Fruit fly (Drosophila melanogaster) whole organism, embryonic: ENCODE data around the gene Rpn9.

ENCODE experiments used
- CG11085 ChIP-seq: fragments of 200-800 bp; sonication (Bioruptor generic); IDR thresholded peaks from 2 replicates; pipeline ENCODE4 v1.3.6; 2022; ENCODE audit warnings: missing biosample characterization, missing genetic modification characterization
- CG11504 ChIP-seq: fragments of 200-800 bp; sonication (Bioruptor generic); optimal IDR thresholded peaks from 3 replicates; lab custom pipeline; 2019; ENCODE audit warnings: missing biosample characterization, mild to moderate bottlenecking, missing genetic modification characterization, moderate library complexity
- CG12299 ChIP-seq: fragments of 200-800 bp; sonication (Bioruptor generic); optimal IDR thresholded peaks from 2 replicates; lab custom pipeline; 2018; ENCODE audit warnings: missing biosample characterization, mild to moderate bottlenecking, missing genetic modification characterization
- CG13296 ChIP-seq: fragments of 200-800 bp; sonication (Bioruptor generic); optimal IDR thresholded peaks from 3 replicates; lab custom pipeline; 2018; ENCODE audit warnings: missing biosample characterization, mild to moderate bottlenecking, missing genetic modification characterization
- CG15601 ChIP-seq: fragments of 200-800 bp; sonication (Bioruptor generic); optimal IDR thresholded peaks from 3 replicates; lab custom pipeline; 2019; ENCODE audit warnings: missing biosample characterization, mild to moderate bottlenecking, missing genetic modification characterization, moderate library complexity
- CG17328 ChIP-seq: fragments of 200-800 bp; sonication (Bioruptor generic); IDR thresholded peaks from 2 replicates; pipeline ENCODE4 v1.3.6; 2022; ENCODE audit warnings: missing biosample characterization, missing genetic modification characterization
- CG17802 ChIP-seq: fragments of 200-800 bp; sonication (Bioruptor generic); optimal IDR thresholded peaks from 2 replicates; lab custom pipeline; 2018; ENCODE audit warnings: missing biosample characterization, mild to moderate bottlenecking, missing genetic modification characterization, moderate library complexity
- CG1792 ChIP-seq: fragments of 200-800 bp; sonication (Bioruptor generic); optimal IDR thresholded peaks from 2 replicates; lab custom pipeline; 2016; ENCODE audit warnings: missing biosample characterization, missing genetic modification characterization
- CG2129 ChIP-seq: fragments of 200-800 bp; sonication (Bioruptor generic); IDR thresholded peaks from 2 replicates; pipeline ENCODE4 v1.3.6; 2022; ENCODE audit warnings: missing biosample characterization, missing genetic modification characterization; ENCODE audit not compliant: partially characterized antibody
- CG2875 ChIP-seq: fragments of 200-800 bp; sonication (Bioruptor generic); optimal IDR thresholded peaks from 2 replicates; lab custom pipeline; 2017; ENCODE audit warnings: missing biosample characterization, mild to moderate bottlenecking, missing genetic modification characterization, missing genetic modification reagents
- CG2889 ChIP-seq: fragments of 200-800 bp; sonication (Bioruptor generic); IDR thresholded peaks from 3 replicates; pipeline ENCODE4 v1.3.6; 2022; ENCODE audit warnings: missing biosample characterization, missing genetic modification characterization
- CG31224 ChIP-seq: fragments of 200-800 bp; sonication (Bioruptor generic); IDR thresholded peaks from 2 replicates; pipeline ENCODE4 v1.3.6; 2022; ENCODE audit warnings: missing biosample characterization, missing genetic modification characterization
- CG32772 ChIP-seq: fragments of 200-800 bp; sonication (Bioruptor generic); IDR thresholded peaks from 2 replicates; pipeline ENCODE4 v1.3.6; 2022; ENCODE audit warnings: missing biosample characterization, missing genetic modification characterization
- CG3281 ChIP-seq: fragments of 200-800 bp; sonication (Bioruptor generic); optimal IDR thresholded peaks from 3 replicates; lab custom pipeline; 2017; ENCODE audit warnings: missing biosample characterization, mild to moderate bottlenecking, missing genetic modification characterization
- CG3407 ChIP-seq: fragments of 200-800 bp; sonication (Bioruptor generic); optimal IDR thresholded peaks from 2 replicates; lab custom pipeline; 2018; ENCODE audit warnings: missing biosample characterization, mild to moderate bottlenecking, missing genetic modification characterization
- CG34224 ChIP-seq: fragments of 200-800 bp; sonication (Bioruptor generic); IDR thresholded peaks from 3 replicates; pipeline ENCODE4 v1.3.6; 2022; ENCODE audit warnings: missing biosample characterization, missing genetic modification characterization; ENCODE audit not compliant: partially characterized antibody
- CG7786 ChIP-seq: fragments of 200-800 bp; sonication (Bioruptor generic); optimal IDR thresholded peaks from 2 replicates; lab custom pipeline; 2016; ENCODE audit warnings: missing biosample characterization, missing genetic modification characterization
- CG7928 ChIP-seq: fragments of 200-800 bp; sonication (Bioruptor generic); optimal IDR thresholded peaks from 2 replicates; lab custom pipeline; 2017; ENCODE audit warnings: missing biosample characterization, mild to moderate bottlenecking, missing genetic modification characterization
- CG7987 ChIP-seq: fragments of 200-800 bp; sonication (Bioruptor generic); optimal IDR thresholded peaks from 2 replicates; lab custom pipeline; 2018; ENCODE audit warnings: missing biosample characterization, mild to moderate bottlenecking, missing genetic modification characterization, moderate library complexity
- CG8089 ChIP-seq: fragments of 200-800 bp; sonication (Bioruptor generic); optimal IDR thresholded peaks from 3 replicates; lab custom pipeline; 2016; ENCODE audit warnings: missing biosample characterization, missing genetic modification characterization
- CG9215 ChIP-seq: fragments of 200-800 bp; sonication (Bioruptor generic); IDR thresholded peaks from 2 replicates; pipeline ENCODE4 v1.3.6; 2022; ENCODE audit warnings: missing biosample characterization, missing genetic modification characterization
- Doc2 ChIP-seq: fragments of 200-800 bp; sonication (Bioruptor generic); IDR thresholded peaks from 2 replicates; pipeline ENCODE4 v1.3.6; 2022; ENCODE audit warnings: missing biosample characterization, missing genetic modification characterization
- Eip74EF ChIP-seq, 2 experiments: fragments of 200-800 bp in 1 of 2; fragments of >200 bp in 1 of 2; sonication (Bioruptor generic) in 1 of 2; optimal IDR thresholded peaks; 2 replicates each; lab custom pipeline; 2017 to 2019; ENCODE audit warnings: missing biosample characterization in 2 of 2, missing genetic modification characterization in 2 of 2, mild to moderate bottlenecking in 1 of 2, moderate library complexity in 1 of 2
- Fer2 ChIP-seq: fragments of 200-800 bp; sonication (Bioruptor generic); optimal IDR thresholded peaks from 2 replicates; lab custom pipeline; 2018; ENCODE audit warnings: missing biosample characterization, mild to moderate bottlenecking, missing genetic modification characterization, moderate library complexity
- Fer3 ChIP-seq: fragments of 200-800 bp; sonication (Bioruptor generic); optimal IDR thresholded peaks from 2 replicates; lab custom pipeline; 2018; ENCODE audit warnings: missing biosample characterization, mild to moderate bottlenecking, missing genetic modification characterization, moderate library complexity
- Gsc ChIP-seq: fragments of 200-800 bp; sonication (Bioruptor generic); IDR thresholded peaks from 2 replicates; pipeline ENCODE4 v1.3.6; 2022; ENCODE audit warnings: missing biosample characterization, missing genetic modification characterization
- Gug ChIP-seq: fragments of 200-800 bp; sonication (Bioruptor generic); IDR thresholded peaks from 4 replicates; pipeline ENCODE4 v1.3.6; 2022; ENCODE audit warnings: missing biosample characterization, missing genetic modification characterization
- H2.0 ChIP-seq: fragments of 200-800 bp; sonication (Bioruptor generic); IDR thresholded peaks from 2 replicates; pipeline ENCODE4 v1.3.6; 2022; ENCODE audit warnings: missing biosample characterization, missing genetic modification characterization
- HmgD ChIP-seq: fragments of 200-800 bp; sonication (Bioruptor generic); optimal IDR thresholded peaks from 3 replicates; lab custom pipeline; 2016; ENCODE audit warnings: missing biosample characterization, missing genetic modification characterization
- NC2α ChIP-seq: fragments of 200-800 bp; sonication (Bioruptor generic); optimal IDR thresholded peaks from 2 replicates; lab custom pipeline; 2016; ENCODE audit warnings: missing biosample characterization, missing genetic modification characterization
- Oaz ChIP-seq: fragments of 200-800 bp; sonication (Bioruptor generic); IDR thresholded peaks from 2 replicates; pipeline ENCODE4 v1.3.6; 2022; ENCODE audit warnings: missing biosample characterization, missing genetic modification characterization
- Tbp ChIP-seq: fragments of >200 bp; optimal IDR thresholded peaks from 2 replicates; lab custom pipeline; 2018; ENCODE audit warnings: missing biosample characterization, missing genetic modification characterization
- YL-1 ChIP-seq: fragments of 200-800 bp; sonication (Bioruptor generic); optimal IDR thresholded peaks from 3 replicates; lab custom pipeline; 2017; ENCODE audit warnings: missing biosample characterization, mild to moderate bottlenecking, missing genetic modification characterization
- ap ChIP-seq: fragments of 200-800 bp; sonication (Bioruptor generic); IDR thresholded peaks from 2 replicates; pipeline ENCODE4 v1.3.6; 2022; ENCODE audit warnings: missing biosample characterization, missing genetic modification characterization
- bowl ChIP-seq: fragments of 200-800 bp; sonication (Bioruptor generic); IDR thresholded peaks from 2 replicates; pipeline ENCODE4 v1.3.6; 2022; ENCODE audit warnings: missing biosample characterization, missing genetic modification characterization
- chinmo ChIP-seq: fragments of 200-800 bp; sonication (Bioruptor generic); IDR thresholded peaks from 4 replicates; pipeline ENCODE4 v1.3.6; 2022; ENCODE audit warnings: missing biosample characterization, missing genetic modification characterization; ENCODE audit not compliant: partially characterized antibody
- cwo ChIP-seq: fragments of 200-800 bp; sonication (Bioruptor generic); optimal IDR thresholded peaks from 3 replicates; lab custom pipeline; 2017; ENCODE audit warnings: missing biosample characterization, missing genetic modification characterization, mild to moderate bottlenecking, moderate library complexity, missing genetic modification reagents
- fu2 ChIP-seq: fragments of 200-800 bp; sonication (Bioruptor generic); optimal IDR thresholded peaks from 2 replicates; lab custom pipeline; 2016; ENCODE audit warnings: missing biosample characterization, missing genetic modification characterization
- gem ChIP-seq: fragments of 200-800 bp; sonication (Bioruptor generic); optimal IDR thresholded peaks from 2 replicates; lab custom pipeline; 2019; ENCODE audit warnings: missing biosample characterization, mild to moderate bottlenecking, missing genetic modification characterization, moderate library complexity
- h ChIP-seq: fragments of >200 bp; optimal IDR thresholded peaks from 2 replicates; lab custom pipeline; 2017
- lmd ChIP-seq: fragments of 200-800 bp; sonication (Bioruptor generic); IDR thresholded peaks from 2 replicates; pipeline ENCODE4 v1.3.6; 2022; ENCODE audit warnings: missing biosample characterization, missing genetic modification characterization
- pita ChIP-seq: fragments of 200-800 bp; sonication (Bioruptor generic); optimal IDR thresholded peaks from 2 replicates; lab custom pipeline; 2017; ENCODE audit warnings: missing biosample characterization, mild to moderate bottlenecking, missing genetic modification characterization
- row ChIP-seq: fragments of 200-800 bp; sonication (Bioruptor generic); IDR thresholded peaks from 3 replicates; pipeline ENCODE4 v1.3.6; 2022; ENCODE audit warnings: missing biosample characterization, missing genetic modification characterization
- salm ChIP-seq: fragments of 200-800 bp; sonication (Bioruptor generic); optimal IDR thresholded peaks from 2 replicates; lab custom pipeline; 2018; ENCODE audit warnings: missing biosample characterization, mild to moderate bottlenecking, missing genetic modification characterization
- sc ChIP-seq, 3 experiments: fragments of >200 bp in 2 of 3; fragments of 200-800 bp in 1 of 3; sonication (Bioruptor generic) in 1 of 3; optimal IDR thresholded peaks; 2 replicates in 2 of 3; 3 replicates in 1 of 3; lab custom pipeline; 2017; ENCODE audit warnings: mild to moderate bottlenecking in 1 of 3, missing biosample characterization in 1 of 3, missing genetic modification characterization in 1 of 3, missing genetic modification reagents in 1 of 3
- slp2 ChIP-seq: fragments of 200-800 bp; sonication (Bioruptor generic); optimal IDR thresholded peaks from 2 replicates; lab custom pipeline; 2016; ENCODE audit warnings: missing biosample characterization, missing genetic modification characterization
- stc ChIP-seq: fragments of 200-800 bp; sonication (Bioruptor generic); IDR thresholded peaks from 2 replicates; pipeline ENCODE4 v1.3.6; 2022; ENCODE audit warnings: missing biosample characterization, missing genetic modification characterization
- tx ChIP-seq: fragments of 200-800 bp; sonication (Bioruptor generic); optimal IDR thresholded peaks from 2 replicates; lab custom pipeline; 2016; ENCODE audit warnings: missing biosample characterization, missing genetic modification characterization
- vvl ChIP-seq: fragments of 200-800 bp; sonication (Bioruptor generic); IDR thresholded peaks from 2 replicates; pipeline ENCODE4 v1.3.6; 2022; ENCODE audit warnings: missing biosample characterization, missing genetic modification characterization
- zen2 ChIP-seq: fragments of 200-800 bp; sonication (Bioruptor generic); IDR thresholded peaks from 3 replicates; pipeline ENCODE4 v1.3.6; 2022; ENCODE audit warnings: missing biosample characterization, missing genetic modification characterization; ENCODE audit not compliant: partially characterized antibody

The Rpn9 gene

DNA sequence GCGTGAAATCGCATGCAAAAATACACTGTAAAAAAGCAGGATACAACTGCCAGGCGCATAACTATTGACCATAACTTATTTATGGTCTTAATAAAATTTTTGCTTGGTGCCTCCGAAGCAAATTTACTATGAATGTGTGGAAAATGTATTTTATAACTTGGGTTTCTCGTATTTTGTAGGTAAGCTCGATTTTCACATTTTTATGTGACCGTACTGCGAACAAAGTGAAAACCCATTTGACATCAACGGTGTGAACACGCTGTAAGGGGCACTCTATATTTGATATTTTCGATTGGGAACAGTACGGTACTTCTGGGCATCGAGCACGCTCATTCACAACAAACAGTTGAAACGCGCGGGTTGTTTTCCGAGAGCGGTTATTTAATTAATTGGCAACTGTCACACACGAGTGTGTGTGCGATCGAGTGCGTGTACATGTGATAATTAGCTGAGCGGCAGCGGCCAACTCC lies 48.2 kb upstream of the Rpn9 start, which contains the start of the genes Nup98-96 and mbc (continued):
- peak; percentile 38 for TF ChIP-seq CG2875 (GFP tag; lab: Kevin White, UChicago)
- no peak for TF ChIP-seq sc (optimal IDR thresholded peaks at IDR 0.05; lab: Kevin White, UChicago)
- TF ChIP-seq sc (GFP tag; optimal IDR thresholded peaks at IDR 0.05; lab: Kevin White, UChicago) = peak; percentile 63
- TF ChIP-seq Fer3 (tag; lab: Kevin White, UChicago) = peak; percentile 72
- 0 out of 2 replicates have a peak, but pooled peaks have one; percentile 12 for TF ChIP-seq Doc2 (GFP tag; lab: Robert Waterston, UW)
- TF ChIP-seq pita = no peak
- TF ChIP-seq CG15601 (tag; lab: Kevin White, UChicago) = peak; percentile 83
- peak; percentile 76 for TF ChIP-seq CG11085 (GFP tag; lab: Robert Waterston, UW)
- peak; percentile 85 for TF ChIP-seq H2.0
- peak; percentile 86 for TF ChIP-seq CG32772 (GFP tag; lab: Robert Waterston, UW)
- peak in 1 of 2 experiments; percentile 3 for TF ChIP-seq Eip74EF (GFP tag; optimal IDR thresholded peaks at IDR 0.05; lab: Kevin White, UChicago)
- peak; percentile 37 for TF ChIP-seq CG3407 (GFP tag; lab: Kevin White, UChicago)
- peak; percentile 62 for TF ChIP-seq stc
- TF ChIP-seq Tbp (GFP tag; lab: Kevin White, UChicago) = no peak
- TF ChIP-seq ap (GFP tag; lab: Robert Waterston, UW) = peak; percentile 33; the same call in 1 of the 2 replicates
- TF ChIP-seq bowl (GFP tag; lab: Robert Waterston, UW) = peak; percentile 15; the same call in 1 of the 2 replicates
- TF ChIP-seq cwo (GFP tag; lab: Kevin White, UChicago) = peak; percentile 43
- TF ChIP-seq Gsc (GFP tag; lab: Robert Waterston, UW) = peak; percentile 62; the same call in 1 of the 2 replicates
- peak; percentile 88; the same call in 2 of the 4 replicates for TF ChIP-seq chinmo
- TF ChIP-seq CG12299 (tag; lab: Kevin White, UChicago) = peak; percentile 80
- peak; percentile 63; the same call in 2 of the 3 replicates for TF ChIP-seq CG2889
- peak; percentile 62 for TF ChIP-seq Fer2 (tag; lab: Kevin White, UChicago)
- TF ChIP-seq CG3281 (GFP tag; lab: Kevin White, UChicago) = peak; percentile 75
- TF ChIP-seq lmd (GFP tag; lab: Robert Waterston, UW) = peak; percentile 90
- TF ChIP-seq CG13296 (GFP tag; lab: Kevin White, UChicago) = peak; percentile 45
- TF ChIP-seq NC2α (GFP tag; lab: Kevin White, UChicago) = peak; percentile 83
- peak; percentile 87 for TF ChIP-seq CG17802 (tag; lab: Kevin White, UChicago)
- peak; percentile 63 for TF ChIP-seq salm (tag; lab: Kevin White, UChicago)
- peak; percentile 63 for TF ChIP-seq CG7928 (GFP tag; lab: Kevin White, UChicago)
- TF ChIP-seq Gug (GFP tag; lab: Robert Waterston, UW) = peak; percentile 93
- no peak for TF ChIP-seq zen2 (GFP tag; lab: Robert Waterston, UW)
- TF ChIP-seq CG7786 (GFP tag; lab: Kevin White, UChicago) = peak; percentile 92
- TF ChIP-seq fu2 (GFP tag; lab: Kevin White, UChicago) = peak; percentile 93
- peak; percentile 93 for TF ChIP-seq YL-1 (GFP tag; lab: Kevin White, UChicago)
- peak; percentile 85 for TF ChIP-seq CG11504
- TF ChIP-seq h (lab: Kevin White, UChicago) = no peak
- TF ChIP-seq row (GFP tag; lab: Robert Waterston, UW) = peak; percentile 98
- TF ChIP-seq CG17328 (GFP tag; lab: Robert Waterston, UW) = peak; percentile 84
- TF ChIP-seq gem (tag; lab: Kevin White, UChicago) = peak; percentile 92
- no peak for TF ChIP-seq CG34224 (GFP tag; lab: Robert Waterston, UW)
- peak; percentile 90 for TF ChIP-seq slp2
- TF ChIP-seq CG7987 (GFP tag; lab: Kevin White, UChicago) = peak; percentile 75
- peak; percentile 67; the same call in 1 of the 2 replicates for TF ChIP-seq Oaz (GFP tag; lab: Robert Waterston, UW)
- TF ChIP-seq CG1792 (GFP tag; lab: Kevin White, UChicago) = peak; percentile 88
- TF ChIP-seq CG2129 (GFP tag; lab: Robert Waterston, UW) = no peak
- TF ChIP-seq CG31224 = peak; percentile 61
- peak; percentile 90 for TF ChIP-seq CG9215 (GFP tag; lab: Robert Waterston, UW)
- peak; percentile 91 for TF ChIP-seq vvl (GFP tag; lab: Robert Waterston, UW)
- peak; percentile 91 for TF ChIP-seq tx (GFP tag; lab: Kevin White, UChicago)
- peak; percentile 87 for TF ChIP-seq CG8089 (GFP tag; lab: Kevin White, UChicago)
- TF ChIP-seq HmgD = peak; percentile 96
